Worm (Caenorhabditis elegans) whole organism, young adult: Measurements from ENCODE around the gene clh-4.

Experiments
- B0035.1 ChIP-seq: sonication (generic microtip); optimal IDR thresholded peaks from 2 replicates; lab custom pipeline; 2016; ENCODE audit warnings: missing genetic modification characterization, mild to moderate bottlenecking, missing compliant biosample characterization, missing genotype, missing genetic modification reagents
- B0261.1 ChIP-seq: sonication (generic microtip); optimal IDR thresholded peaks from 2 replicates; lab custom pipeline; 2016; ENCODE audit warnings: mild to moderate bottlenecking, missing genetic modification characterization, moderate library complexity, missing compliant biosample characterization
- F10E7.11 ChIP-seq: sonication (generic microtip); optimal IDR thresholded peaks from 2 replicates; lab custom pipeline; 2017; ENCODE audit warnings: mild to moderate bottlenecking, missing genetic modification characterization, moderate library complexity, missing compliant biosample characterization
- F49E8.2 ChIP-seq: sonication (generic microtip); optimal IDR thresholded peaks from 3 replicates; lab custom pipeline; 2017; ENCODE audit warnings: missing genetic modification characterization, mild to moderate bottlenecking, missing compliant biosample characterization, antibody characterized with exemption, moderate library complexity; ENCODE audit not compliant: insufficient read depth
- F52B5.7 ChIP-seq: sonication (generic microtip); optimal IDR thresholded peaks from 2 replicates; lab custom pipeline; 2016; ENCODE audit warnings: mild to moderate bottlenecking, missing genetic modification characterization, missing compliant biosample characterization
- Y53G8AR.9 ChIP-seq: fragments of 200-800 bp; sonication (Bioruptor generic); conservative IDR thresholded peaks from 2 replicates; pipeline ENCODE4 v1.3.6; 2022; ENCODE audit warnings: missing genetic modification reagents, missing genetic modification characterization, missing compliant biosample characterization
- Y79H2A.3 ChIP-seq: fragments of 200-800 bp; sonication (Bioruptor generic); conservative IDR thresholded peaks from 2 replicates; pipeline ENCODE4 v1.3.6; 2022; ENCODE audit warnings: missing genetic modification reagents, missing genetic modification characterization, missing compliant biosample characterization
- ZK185.1 ChIP-seq: sonication (generic microtip); optimal IDR thresholded peaks from 2 replicates; lab custom pipeline; 2016; ENCODE audit warnings: mild to moderate bottlenecking, missing genetic modification characterization, missing compliant biosample characterization; ENCODE audit not compliant: poor library complexity, severe bottlenecking
- akir-1 ChIP-seq: fragments of 200-800 bp; sonication (Bioruptor generic); optimal IDR thresholded peaks from 2 replicates; lab custom pipeline; 2018; ENCODE audit warnings: mild to moderate bottlenecking, missing genetic modification characterization, moderate library complexity, missing compliant biosample characterization
- cebp-1 ChIP-seq, 2 experiments: fragments of 200-800 bp in 1 of 2; sonication (Bioruptor generic) in 1 of 2; sonication (generic microtip) in 1 of 2; IDR thresholded peaks in 1 of 2; optimal IDR thresholded peaks in 1 of 2; 2 replicates each; pipeline versions ENCODE4 v1.3.6 to Lab custom; 2017 to 2022; ENCODE audit warnings: missing compliant biosample characterization in 2 of 2, missing genetic modification characterization in 2 of 2, mild to moderate bottlenecking in 1 of 2, missing genetic modification reagents in 1 of 2, moderate library complexity in 1 of 2
- ceh-100 ChIP-seq: fragments of 200-800 bp; sonication (Bioruptor generic); IDR thresholded peaks from 2 replicates; pipeline ENCODE4 v1.3.6; 2022; ENCODE audit warnings: missing genetic modification reagents, missing genetic modification characterization, missing compliant biosample characterization
- ceh-27 ChIP-seq: fragments of 200-800 bp; sonication (Bioruptor generic); optimal IDR thresholded peaks from 2 replicates; lab custom pipeline; 2018; ENCODE audit warnings: mild to moderate bottlenecking, missing genetic modification characterization, moderate library complexity, missing compliant biosample characterization
- ceh-79 ChIP-seq: sonication (generic microtip); optimal IDR thresholded peaks from 2 replicates; lab custom pipeline; 2017; ENCODE audit warnings: mild to moderate bottlenecking, missing genetic modification characterization, missing compliant biosample characterization
- ceh-91 ChIP-seq: fragments of 200-800 bp; sonication (Bioruptor generic); IDR thresholded peaks from 2 replicates; pipeline ENCODE4 v1.3.6; 2022; ENCODE audit warnings: missing genetic modification reagents, missing genetic modification characterization, missing compliant biosample characterization
- chd-7 ChIP-seq: sonication (generic microtip); optimal IDR thresholded peaks from 2 replicates; lab custom pipeline; 2016; ENCODE audit warnings: mild to moderate bottlenecking, missing genetic modification characterization, moderate library complexity, missing compliant biosample characterization
- dox-1 ChIP-seq: fragments of 200-800 bp; sonication (Bioruptor generic); IDR thresholded peaks from 2 replicates; pipeline ENCODE4 v1.3.6; 2022; ENCODE audit warnings: missing genetic modification reagents, missing genetic modification characterization, missing compliant biosample characterization
- dpff-1 ChIP-seq: sonication (generic microtip); optimal IDR thresholded peaks from 2 replicates; lab custom pipeline; 2017; ENCODE audit warnings: mild to moderate bottlenecking, missing genetic modification characterization, missing compliant biosample characterization
- efl-1 ChIP-seq: fragments of 150-350 bp; optimal IDR thresholded peaks from 2 replicates; lab custom pipeline; 2014; ENCODE audit warnings: missing biosample characterization, missing genetic modification reagents, missing genetic modification characterization
- ekl-4 ChIP-seq: fragments of 200-800 bp; sonication (Bioruptor generic); IDR thresholded peaks from 2 replicates; pipeline ENCODE4 v1.3.6; 2022; ENCODE audit warnings: missing genetic modification reagents, missing genetic modification characterization, missing compliant biosample characterization
- ets-4 ChIP-seq: fragments of 200-800 bp; sonication (Bioruptor generic); optimal IDR thresholded peaks from 2 replicates; lab custom pipeline; 2018; ENCODE audit warnings: mild to moderate bottlenecking, missing genetic modification characterization, missing compliant biosample characterization
- fkh-3 ChIP-seq: sonication (generic microtip); optimal IDR thresholded peaks from 2 replicates; lab custom pipeline; 2016; ENCODE audit warnings: mild to moderate bottlenecking, missing genetic modification characterization, missing compliant biosample characterization
- hlh-12 ChIP-seq: sonication (generic microtip); optimal IDR thresholded peaks from 2 replicates; lab custom pipeline; 2016; ENCODE audit warnings: missing genetic modification characterization, missing compliant biosample characterization
- hmg-1.2 ChIP-seq: fragments of 200-800 bp; sonication (Bioruptor generic); IDR thresholded peaks from 2 replicates; pipeline ENCODE4 v1.3.6; 2022; ENCODE audit warnings: missing genetic modification reagents, missing genetic modification characterization, missing compliant biosample characterization
- hsf-1 ChIP-seq: fragments of 200-800 bp; sonication (Bioruptor generic); IDR thresholded peaks from 2 replicates; pipeline ENCODE4 v1.3.6; 2022; ENCODE audit warnings: missing genetic modification reagents, missing genetic modification characterization, missing compliant biosample characterization
- let-607 ChIP-seq, 2 experiments: fragments of 200-800 bp in 1 of 2; sonication (Bioruptor generic) in 1 of 2; sonication (generic microtip) in 1 of 2; optimal IDR thresholded peaks; 2 replicates each; lab custom pipeline; 2016 to 2018; ENCODE audit warnings: mild to moderate bottlenecking in 2 of 2, missing compliant biosample characterization in 2 of 2, missing genetic modification characterization in 2 of 2, moderate library complexity in 2 of 2, missing genotype in 1 of 2
- lin-26 ChIP-seq: fragments of 200-800 bp; sonication (Bioruptor generic); IDR thresholded peaks from 2 replicates; pipeline ENCODE4 v1.3.6; 2022; ENCODE audit warnings: missing genetic modification reagents, missing genetic modification characterization, missing compliant biosample characterization
- madf-6 ChIP-seq: fragments of 200-800 bp; sonication (Bioruptor generic); IDR thresholded peaks from 2 replicates; pipeline ENCODE4 v1.3.6; 2022; ENCODE audit warnings: missing genetic modification reagents, missing genetic modification characterization, missing compliant biosample characterization
- mcd-1 ChIP-seq: fragments of 200-800 bp; sonication (Bioruptor generic); IDR thresholded peaks from 2 replicates; pipeline ENCODE4 v1.3.6; 2022; ENCODE audit warnings: missing genetic modification reagents, missing genetic modification characterization, missing compliant biosample characterization
- nfya-1 ChIP-seq: sonication (generic microtip); optimal IDR thresholded peaks from 2 replicates; lab custom pipeline; 2017; ENCODE audit warnings: antibody characterized with exemption, missing compliant biosample characterization, missing genetic modification characterization, borderline replicate concordance; ENCODE audit not compliant: insufficient read depth
- nfyb-1 ChIP-seq: fragments of 200-800 bp; sonication (Bioruptor generic); IDR thresholded peaks from 2 replicates; pipeline ENCODE4 v1.3.6; 2022; ENCODE audit warnings: missing genetic modification reagents, missing genetic modification characterization, missing compliant biosample characterization
- nhr-120 ChIP-seq: fragments of 200-800 bp; sonication (Bioruptor generic); IDR thresholded peaks from 2 replicates; pipeline ENCODE4 v1.3.6; 2022; ENCODE audit warnings: missing genetic modification characterization, missing compliant biosample characterization
- nhr-179 ChIP-seq: sonication (generic microtip); optimal IDR thresholded peaks from 2 replicates; lab custom pipeline; 2016; ENCODE audit warnings: mild to moderate bottlenecking, missing genetic modification characterization, missing compliant biosample characterization
- rec-8 ChIP-seq, 2 experiments: sonication (generic microtip); optimal IDR thresholded peaks; 2 replicates each; lab custom pipeline; 2016; ENCODE audit warnings: mild to moderate bottlenecking in 2 of 2, missing genetic modification characterization in 2 of 2, missing genetic modification reagents in 2 of 2, missing genotype in 2 of 2, missing biosample characterization in 1 of 2, missing compliant biosample characterization in 1 of 2, moderate library complexity in 1 of 2
- rpc-1 ChIP-seq, 2 experiments: fragments of 150-350 bp in 1 of 2; sonication (generic microtip) in 1 of 2; optimal IDR thresholded peaks; 2 replicates each; lab custom pipeline; 2014 to 2018; ENCODE audit warnings: missing biosample characterization in 1 of 2, missing genetic modification characterization in 1 of 2, missing genetic modification reagents in 1 of 2, missing genotype in 1 of 2
- snpc-4 ChIP-seq, 5 experiments: fragments of 150-350 bp in 1 of 5; sonication (generic microtip) in 4 of 5; optimal IDR thresholded peaks; 2 replicates each; lab custom pipeline; 2014 to 2018; ENCODE audit warnings: missing genetic modification characterization in 5 of 5, missing biosample characterization in 3 of 5, antibody characterized with exemption in 2 of 5, mild to moderate bottlenecking in 2 of 5, missing compliant biosample characterization in 2 of 5, missing genotype in 2 of 5, moderate library complexity in 2 of 5, missing genetic modification reagents in 1 of 5
- somi-1 ChIP-seq: fragments of 200-800 bp; sonication (Bioruptor generic); optimal IDR thresholded peaks from 2 replicates; lab custom pipeline; 2018; ENCODE audit warnings: mild to moderate bottlenecking, missing genetic modification characterization, missing compliant biosample characterization
- zfh-2 ChIP-seq: fragments of 200-800 bp; sonication (Bioruptor generic); conservative IDR thresholded peaks from 2 replicates; pipeline ENCODE4 v1.3.6; 2022; ENCODE audit warnings: missing genetic modification reagents, missing genetic modification characterization, missing compliant biosample characterization
- ztf-18 ChIP-seq: sonication (generic microtip); optimal IDR thresholded peaks from 2 replicates; lab custom pipeline; 2016; ENCODE audit warnings: missing genotype, mild to moderate bottlenecking, missing genetic modification characterization, missing compliant biosample characterization
- ztf-26 ChIP-seq: sonication (generic microtip); optimal IDR thresholded peaks from 2 replicates; lab custom pipeline; 2017; ENCODE audit warnings: missing genetic modification characterization, missing compliant biosample characterization

The clh-4 gene

ce11 chrX:4144136-4144781 lies 43.9 kb upstream of the clh-4 start (continued):
- TF ChIP-seq akir-1 (no peak), madf-6 (GFP tag; lab: Robert Waterston, UW) (0 out of 2 replicates have a peak, but pooled peaks have one; percentile 15), snpc-4 (GFP tag; optimal IDR thresholded peaks at IDR 0.05; lab: Kevin White, UChicago) (no peak), snpc-4 (tag; optimal IDR thresholded peaks at IDR 0.05; lab: Kevin White, UChicago) (no peak), let-607 (tag; optimal IDR thresholded peaks at IDR 0.05; lab: Kevin White, UChicago) (peak; percentile 77 to 81), zfh-2 (GFP tag; lab: Robert Waterston, UW) (0 out of 2 replicates have a peak, but pooled peaks have one; percentile 31), mcd-1 (GFP tag; lab: Robert Waterston, UW) (0 out of 2 replicates have a peak, but pooled peaks have one; percentile 9)

- TF ChIP-seq efl-1 (no peak), nfya-1 (tag; lab: Kevin White, UChicago) (no peak), mcd-1 (GFP tag; lab: Robert Waterston, UW) (no peak), ceh-27 (no peak), cebp-1 (GFP tag; IDR thresholded peaks at IDR 0.05; lab: Robert Waterston, UW) (no peak), cebp-1 (tag; optimal IDR thresholded peaks at IDR 0.05; lab: Kevin White, UChicago) (peak; percentile 33), nhr-120 (GFP tag; lab: Robert Waterston, UW) (no peak), dpff-1 (tag; lab: Kevin White, UChicago) (no peak), hmg-1.2 (GFP tag; lab: Robert Waterston, UW) (no peak), rpc-1 (optimal IDR thresholded peaks at IDR 0.05; lab: Kevin White, UChicago) (no peak), rpc-1 (tag; optimal IDR thresholded peaks at IDR 0.05; lab: Kevin White, UChicago) (no peak), nfyb-1 (GFP tag; lab: Robert Waterston, UW) (no peak), F10E7.11 (tag; lab: Kevin White, UChicago) (no peak), ZK185.1 (tag; lab: Kevin White, UChicago) (no peak), somi-1 (GFP tag; lab: Kevin White, UChicago) (peak; percentile 45), lin-26 (GFP tag; lab: Robert Waterston, UW) (no peak; the same call in 1 of the 2 replicates), hlh-12 (tag; lab: Kevin White, UChicago) (no peak), Y53G8AR.9 (GFP tag; lab: Robert Waterston, UW) (no peak), chd-7 (tag; lab: Kevin White, UChicago) (no peak), dox-1 (GFP tag; lab: Robert Waterston, UW) (0 out of 2 replicates have a peak, but pooled peaks have one; percentile 25), ceh-91 (GFP tag; lab: Robert Waterston, UW) (no peak)
- TF ChIP-seq, all 124 proteins: peak for 3
These were observed 43.1 kb upstream of the clh-4 start for ce11 chrX:4143260-4144018.

- no peak for TF ChIP-seq hsf-1 (GFP tag; lab: Robert Waterston, UW)
- TF ChIP-seq ztf-18 (tag; lab: Kevin White, UChicago), result no peak
- TF ChIP-seq B0261.1 (tag; lab: Kevin White, UChicago), result no peak
- TF ChIP-seq ets-4, result no peak
- TF ChIP-seq ceh-100 (GFP tag; lab: Robert Waterston, UW), result no peak
- TF ChIP-seq F52B5.7 (tag; lab: Kevin White, UChicago), result no peak
- no peak for TF ChIP-seq B0035.1 (tag; lab: Kevin White, UChicago)
- no peak for TF ChIP-seq fkh-3 (tag; lab: Kevin White, UChicago)
- peak; percentile 62 for TF ChIP-seq ekl-4 (GFP tag; lab: Robert Waterston, UW)
- TF ChIP-seq ceh-79, result no peak
- no peak for TF ChIP-seq lin-26 (GFP tag; lab: Robert Waterston, UW)
- TF ChIP-seq ztf-26 (tag; lab: Kevin White, UChicago), result no peak
- TF ChIP-seq rec-8 (tag; optimal IDR thresholded peaks at IDR 0.05; lab: Kevin White, UChicago), result no peak
- no peak for TF ChIP-seq nhr-179 (tag; lab: Kevin White, UChicago)
- TF ChIP-seq let-607 (tag; optimal IDR thresholded peaks at IDR 0.05; lab: Kevin White, UChicago), result peak in 1 of 2 experiments; percentile 34
- TF ChIP-seq Y79H2A.3, result no peak
- no peak for TF ChIP-seq F49E8.2 (tag; lab: Kevin White, UChicago)
- no peak for TF ChIP-seq cebp-1 (GFP tag; IDR thresholded peaks at IDR 0.05; lab: Robert Waterston, UW)
- no peak for TF ChIP-seq cebp-1 (tag; optimal IDR thresholded peaks at IDR 0.05; lab: Kevin White, UChicago)
These were observed 42.4 kb upstream of the clh-4 start for ce11 chrX:4142648-4143259.
